Worm (Caenorhabditis elegans): Measurements from ENCODE around the gene C30F2.2.

The C30F2.2 gene

DNA sequence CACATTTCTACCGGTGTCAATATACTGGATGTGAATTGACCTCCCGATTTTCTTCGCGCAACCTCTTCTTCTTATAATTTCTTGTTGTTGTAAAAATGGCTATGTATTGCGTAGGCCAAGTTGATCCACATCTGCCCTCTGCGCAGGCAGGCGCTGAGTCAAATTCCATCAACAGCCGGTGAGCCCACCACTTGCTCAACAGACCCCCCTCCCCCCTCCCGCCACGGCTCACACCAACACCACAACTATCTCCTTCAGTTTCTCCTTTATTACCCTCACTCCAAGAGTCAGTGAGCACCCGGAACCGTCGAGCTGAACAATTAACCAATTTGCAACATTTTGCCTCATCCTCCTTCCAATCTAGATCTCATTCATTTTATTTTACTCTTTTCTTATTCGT, 40.7 kb downstream of the C30F2.2 start:
- TF ChIP-seq W03F9.2 (tag; optimal IDR thresholded peaks at IDR 0.05) (no peak), dao-5 (tag; optimal IDR thresholded peaks at IDR 0.05) (no peak), him-1 (tag; optimal IDR thresholded peaks at IDR 0.05) (no peak)

DNA sequence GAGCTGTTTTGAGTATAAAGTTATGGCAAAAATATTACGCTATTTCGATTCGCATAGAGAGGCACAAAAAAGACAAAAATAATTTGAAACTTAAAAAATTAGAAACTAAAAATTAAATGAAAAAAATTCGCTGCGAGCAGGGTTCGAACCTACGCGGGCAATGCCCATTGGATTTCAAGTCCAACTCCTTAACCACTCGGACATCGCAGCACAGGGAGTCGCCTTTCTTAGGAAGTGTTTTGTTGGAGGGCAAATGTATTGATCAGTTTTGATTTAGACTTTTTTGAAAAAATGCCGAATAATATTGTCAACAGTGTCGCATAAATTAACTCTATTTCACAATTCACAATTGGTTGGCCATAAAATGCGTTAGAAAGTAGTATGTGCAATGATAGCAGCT, 42.5 kb downstream of the C30F2.2 start:
- TF ChIP-seq W03F9.2 (tag; optimal IDR thresholded peaks at IDR 0.05) (no peak), him-1 (tag; optimal IDR thresholded peaks at IDR 0.05) (no peak), dao-5 (tag; optimal IDR thresholded peaks at IDR 0.05) (no peak)

DNA sequence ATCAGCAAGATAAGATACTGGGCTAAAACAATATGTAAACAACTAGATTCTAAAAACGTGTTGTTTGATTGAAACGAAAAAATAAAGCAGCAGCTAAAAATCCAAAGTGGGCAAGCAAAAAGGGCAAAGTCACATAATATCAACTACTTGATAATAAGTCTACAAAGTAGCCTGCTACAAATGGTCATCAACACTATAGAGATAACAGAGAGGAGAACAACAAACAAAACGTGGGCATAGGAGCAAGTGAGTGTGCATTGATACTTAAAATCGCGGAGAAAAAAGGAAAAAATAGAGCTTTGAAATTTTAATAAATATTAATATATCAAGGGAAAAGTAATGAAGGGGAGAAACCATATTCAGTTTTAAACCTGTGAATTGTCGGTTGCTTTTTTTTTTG, 43.2 kb downstream of the C30F2.2 start:
- TF ChIP-seq dao-5 (tag; optimal IDR thresholded peaks at IDR 0.05) = no peak
- TF ChIP-seq him-1 (tag; optimal IDR thresholded peaks at IDR 0.05) = no peak

DNA sequence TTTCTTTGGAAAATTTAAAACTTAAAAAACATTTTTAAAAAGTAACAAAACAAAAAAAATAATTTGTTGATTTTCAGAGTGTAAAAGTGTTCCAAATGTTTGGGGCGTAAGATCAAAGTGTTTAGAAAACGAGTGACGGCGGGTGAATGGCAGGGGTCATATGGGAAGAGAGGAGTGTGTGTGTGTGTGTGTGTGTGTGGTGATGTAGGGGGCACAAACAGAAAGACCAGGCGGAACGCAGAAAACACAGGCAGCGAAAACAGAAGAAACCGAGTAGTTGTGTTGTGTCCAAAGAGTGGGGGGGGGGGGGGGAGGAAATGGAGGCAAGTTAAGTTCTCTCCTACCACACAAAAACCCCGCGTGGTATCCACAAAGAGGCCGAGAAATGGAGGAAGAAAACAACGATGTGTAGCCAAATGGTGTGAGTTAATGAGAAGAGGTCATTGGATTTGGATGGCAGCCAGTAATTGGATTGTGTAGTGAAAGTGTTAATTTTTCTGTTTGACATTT, 44.8 kb downstream of the C30F2.2 start, which contains the start of gene B0395.3:
Gene B0395.3, minus strand, starts transcription at position 51 of the 510 bp plus-strand sequence.
- TF ChIP-seq dao-5 (tag; optimal IDR thresholded peaks at IDR 0.05) = no peak
- TF ChIP-seq him-1 (tag; optimal IDR thresholded peaks at IDR 0.05) = no peak
- no peak for TF ChIP-seq W03F9.2 (tag; optimal IDR thresholded peaks at IDR 0.05)

DNA sequence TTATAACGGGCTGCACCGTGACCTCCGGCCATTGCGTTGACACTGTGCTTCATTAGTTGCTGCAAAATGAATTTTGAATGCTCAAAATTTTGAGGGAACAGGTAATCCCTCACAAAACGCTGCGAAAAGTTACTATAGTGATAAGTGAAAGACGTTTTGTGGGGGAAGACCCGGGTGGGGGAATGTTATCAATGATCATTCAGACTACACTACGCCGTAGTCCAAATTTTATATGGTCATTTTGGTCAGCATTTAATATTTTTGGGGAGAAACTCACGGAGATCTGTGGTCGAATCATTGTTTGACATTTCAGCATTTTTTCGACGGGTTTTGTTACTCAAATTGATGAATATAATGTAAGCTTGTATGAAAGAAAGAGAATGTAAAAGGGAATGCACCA, 45.8 kb downstream of the C30F2.2 start:
- TF ChIP-seq him-1 (tag; optimal IDR thresholded peaks at IDR 0.05) = no peak
- no peak for TF ChIP-seq dao-5 (tag; optimal IDR thresholded peaks at IDR 0.05)
- no peak for TF ChIP-seq W03F9.2 (tag; optimal IDR thresholded peaks at IDR 0.05)

DNA sequence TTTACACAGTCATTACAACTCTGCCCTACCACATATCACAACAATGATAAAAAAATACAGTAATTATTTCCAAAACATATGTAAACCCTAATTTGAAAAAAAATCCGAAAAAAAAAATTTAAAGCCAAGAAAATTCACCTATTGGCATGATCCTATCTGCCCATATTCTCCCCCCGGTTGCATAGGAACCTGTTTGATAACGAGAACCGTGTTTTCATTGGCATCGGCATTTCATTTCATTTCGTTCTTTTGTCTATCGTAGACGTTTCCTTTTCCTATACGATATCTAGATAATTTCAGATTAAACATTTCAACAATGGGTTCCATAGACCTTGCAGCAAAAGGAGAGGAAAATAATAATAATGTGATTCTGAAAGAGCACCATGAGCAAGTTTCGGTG, 54.5 kb downstream of the C30F2.2 start, which contains the start of gene mboa-1:
Gene mboa-1, plus strand, starts transcription at position 301 of the 400 bp plus-strand sequence.
- TF ChIP-seq W03F9.2 (tag; optimal IDR thresholded peaks at IDR 0.05) (no peak), dao-5 (tag; optimal IDR thresholded peaks at IDR 0.05) (no peak), him-1 (tag; optimal IDR thresholded peaks at IDR 0.05) (no peak)

DNA sequence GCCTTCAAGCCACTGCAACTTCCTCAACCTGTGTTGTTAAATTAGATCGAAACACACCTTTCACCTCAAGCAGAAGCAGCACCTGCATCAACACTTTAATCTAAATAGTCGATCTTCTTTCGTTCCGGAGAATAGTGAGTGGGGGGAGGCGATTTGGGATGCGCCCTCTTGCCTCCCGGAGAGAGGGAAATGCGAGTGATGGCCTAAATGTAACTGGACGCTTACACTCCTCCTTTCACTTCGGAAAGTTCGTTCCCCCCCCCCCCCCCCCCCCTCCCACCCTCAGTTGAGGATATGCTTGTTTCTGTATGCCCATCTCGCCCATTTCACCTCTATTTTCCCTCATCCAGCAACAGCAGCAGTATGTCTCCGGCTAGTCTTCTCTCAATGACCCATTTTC, 56.0 kb downstream of the C30F2.2 start:
- TF ChIP-seq W03F9.2 (tag; optimal IDR thresholded peaks at IDR 0.05) = no peak
- no peak for TF ChIP-seq dao-5 (tag; optimal IDR thresholded peaks at IDR 0.05)
- TF ChIP-seq him-1 (tag; optimal IDR thresholded peaks at IDR 0.05) = no peak

Data from whole organism, L4/young adult.